Worm (Caenorhabditis elegans): ENCODE measurements around the gene str-86.

DNA sequence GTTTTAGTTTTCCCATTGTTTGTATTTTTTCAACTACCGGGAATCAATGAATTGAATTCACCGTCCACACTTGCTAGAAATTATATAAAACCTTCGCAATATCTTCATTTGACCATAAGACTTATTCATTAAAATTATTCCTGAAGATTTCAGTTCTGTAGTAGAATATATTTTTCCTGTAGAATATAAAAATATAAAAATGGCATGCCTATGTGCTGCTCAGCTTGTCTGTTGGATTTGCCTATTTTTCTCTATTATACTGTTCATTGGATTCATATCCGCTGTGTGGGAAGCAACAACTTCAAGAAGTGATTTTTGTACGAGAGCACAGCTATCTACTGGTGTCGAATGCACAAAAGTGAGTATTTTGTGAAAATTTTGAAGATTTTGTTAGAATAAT, 8.2 kb upstream of the str-86 start, which contains the start of gene F59E11.6:
- no peak for TF ChIP-seq ama-1 (optimal IDR thresholded peaks at IDR 0.05)
- no peak for TF ChIP-seq scrt-1 (GFP tag; IDR thresholded peaks at IDR 0.05)
- no peak for TF ChIP-seq pes-1 (GFP tag; IDR thresholded peaks at IDR 0.05)
- no peak for TF ChIP-seq aly-1 (tag; optimal IDR thresholded peaks at IDR 0.05)
- TF ChIP-seq flt-1 (GFP tag; IDR thresholded peaks at IDR 0.05), result no peak
- TF ChIP-seq F13C5.2 (tag; optimal IDR thresholded peaks at IDR 0.05), result no peak

Data from whole organism, early embryonic.